Worm (Caenorhabditis elegans): ENCODE measurements around the gene C35A5.8.

C35A5.8 gene

ce11 chrV:10540024-10540423, 14.3 kb upstream of the C35A5.8 start, which contains the start of gene degt-1:
TSS of gene degt-1 (plus strand) at chrV:10540324.
- TF ChIP-seq efl-1 (optimal IDR thresholded peaks at IDR 0.05) (no peak), efl-1 (GFP tag; optimal IDR thresholded peaks at IDR 0.05 in 1 of 2) (peak in 1 of 2 experiments; percentile 64), nhr-28 (tag; optimal IDR thresholded peaks at IDR 0.05) (no peak)

- TF ChIP-seq nhr-71 (tag; optimal IDR thresholded peaks at IDR 0.05) (no peak), blmp-1 (tag; optimal IDR thresholded peaks at IDR 0.05) (no peak), sup-37 (GFP tag; optimal IDR thresholded peaks at IDR 0.05) (no peak), grh-1 (GFP tag; IDR thresholded peaks at IDR 0.05) (no peak), fos-1 (tag; optimal IDR thresholded peaks at IDR 0.05) (no peak), lin-15B (tag; optimal IDR thresholded peaks at IDR 0.05) (no peak), aly-2 (tag; optimal IDR thresholded peaks at IDR 0.05) (no peak), ztf-11 (tag; optimal IDR thresholded peaks at IDR 0.05) (no peak), lsy-2 (tag; optimal IDR thresholded peaks at IDR 0.05) (no peak), dsc-1 (tag; optimal IDR thresholded peaks at IDR 0.05) (no peak), skn-1 (tag; optimal IDR thresholded peaks at IDR 0.05) (no peak), ceh-82 (tag; optimal IDR thresholded peaks at IDR 0.05) (no peak), fkh-4 (tag; optimal IDR thresholded peaks at IDR 0.05; ENCODE audit: borderline replicate concordance) (no peak), nhr-237 (tag; optimal IDR thresholded peaks at IDR 0.05) (no peak)
Observed at ce11 chrV:10539114-10539513, 13.4 kb upstream of the C35A5.8 start, which contains the start of gene F25D1.8. TSS of gene F25D1.8 (plus strand) at chrV:10539414.

- TF ChIP-seq ama-1 (optimal IDR thresholded peaks at IDR 0.05) = peak; percentile 84
- TF ChIP-seq zip-4 (GFP tag; optimal IDR thresholded peaks at IDR 0.05) = peak; percentile 74
- no peak for TF ChIP-seq sptf-1 (tag; optimal IDR thresholded peaks at IDR 0.05)
- TF ChIP-seq nhr-90 (tag; optimal IDR thresholded peaks at IDR 0.05; ENCODE audit: poor library complexity) = peak; percentile 93
- TF ChIP-seq nhr-20 (tag; optimal IDR thresholded peaks at IDR 0.05) = peak; percentile 95
- TF ChIP-seq unc-86 (tag; optimal IDR thresholded peaks at IDR 0.05) = peak; percentile 89
- peak; percentile 84 for TF ChIP-seq fkh-10 (GFP tag; optimal IDR thresholded peaks at IDR 0.05)
- TF ChIP-seq mef-2 (tag; optimal IDR thresholded peaks at IDR 0.05) = peak; percentile 72
- no peak for TF ChIP-seq C34B4.2 (tag; optimal IDR thresholded peaks at IDR 0.05)
- TF ChIP-seq nhr-77 (tag; optimal IDR thresholded peaks at IDR 0.05) = peak; percentile 90
- peak; percentile 92 for TF ChIP-seq blmp-1 (tag; optimal IDR thresholded peaks at IDR 0.05)
- peak; percentile 96 for TF ChIP-seq C16A3.4 (tag; optimal IDR thresholded peaks at IDR 0.05)
- peak; percentile 62 for TF ChIP-seq elt-2 (tag; optimal IDR thresholded peaks at IDR 0.05)
- peak; percentile 81 for TF ChIP-seq lin-39 (tag; optimal IDR thresholded peaks at IDR 0.05)
- TF ChIP-seq sup-37 (GFP tag; optimal IDR thresholded peaks at IDR 0.05) = peak; percentile 77
- TF ChIP-seq xbp-1 (tag; optimal IDR thresholded peaks at IDR 0.05) = peak; percentile 94
- peak; percentile 93 to 95 for TF ChIP-seq lsy-2 (tag; optimal IDR thresholded peaks at IDR 0.05)
- TF ChIP-seq rnt-1 (tag; optimal IDR thresholded peaks at IDR 0.05) = peak; percentile 96
- TF ChIP-seq lin-35 (GFP tag; optimal IDR thresholded peaks at IDR 0.05) = peak; percentile 97 to 98
- TF ChIP-seq nhr-12 (tag; optimal IDR thresholded peaks at IDR 0.05) = no peak
- peak; percentile 83 for TF ChIP-seq jun-1 (tag; optimal IDR thresholded peaks at IDR 0.05)
- peak; percentile 95 for TF ChIP-seq tbx-2 (tag; optimal IDR thresholded peaks at IDR 0.05)
- TF ChIP-seq aha-1 (tag; optimal IDR thresholded peaks at IDR 0.05) = peak; percentile 44
- peak; percentile 99 for TF ChIP-seq mep-1 (tag; optimal IDR thresholded peaks at IDR 0.05)
- peak; percentile 82 to 98 for TF ChIP-seq efl-1 (optimal IDR thresholded peaks at IDR 0.05)
- peak; percentile 96 to 100 for TF ChIP-seq efl-1 (GFP tag; optimal IDR thresholded peaks at IDR 0.05 in 1 of 2)
- peak; percentile 94 for TF ChIP-seq nhr-19 (GFP tag; conservative IDR thresholded peaks at IDR 0.05)
- TF ChIP-seq pag-3 (tag; optimal IDR thresholded peaks at IDR 0.05; ENCODE audit: borderline replicate concordance, insufficient read depth) = no peak
- TF ChIP-seq dsc-1 (tag; optimal IDR thresholded peaks at IDR 0.05) = peak; percentile 92
- TF ChIP-seq dpl-1 (GFP tag; optimal IDR thresholded peaks at IDR 0.05) = peak; percentile 96 to 97 (median 97)
- peak in 1 of 2 experiments; percentile 40 for TF ChIP-seq egl-27 (tag; optimal IDR thresholded peaks at IDR 0.05)
- TF ChIP-seq hlh-17 (GFP tag; optimal IDR thresholded peaks at IDR 0.05; ENCODE audit: borderline replicate concordance) = no peak
- TF ChIP-seq mdl-1 (tag; optimal IDR thresholded peaks at IDR 0.05) = peak; percentile 34 to 94
- no peak for TF ChIP-seq ceh-63 (GFP tag; optimal IDR thresholded peaks at IDR 0.05)
- peak in 1 of 2 experiments; percentile 80 for TF ChIP-seq ztf-11 (tag; optimal IDR thresholded peaks at IDR 0.05)
- TF ChIP-seq efl-3 (GFP tag; optimal IDR thresholded peaks at IDR 0.05) = no peak
- no peak for TF ChIP-seq pqm-1 (tag; optimal IDR thresholded peaks at IDR 0.05)
- peak; percentile 92 for TF ChIP-seq fos-1 (tag; optimal IDR thresholded peaks at IDR 0.05)
- TF ChIP-seq unc-98 (GFP tag; IDR thresholded peaks at IDR 0.05) = no peak
Observed at ce11 chrV:10536808-10537207, 11.1 kb upstream of the C35A5.8 start.

Data from whole organism, L1 larva.